Fruit fly (Drosophila melanogaster) whole organism, pupa: ENCODE data around the gene CG14234.

Experiments
- CG10348 ChIP-seq: fragments of 200-800 bp; sonication (Bioruptor generic); IDR thresholded peaks from 2 replicates; pipeline ENCODE4 v1.3.6; 2022; ENCODE audit warnings: missing biosample characterization, missing genetic modification characterization
- CG12605 ChIP-seq: fragments of 200-800 bp; sonication (Bioruptor generic); IDR thresholded peaks from 2 replicates; pipeline ENCODE4 v1.3.6; 2022; ENCODE audit warnings: missing biosample characterization, missing genetic modification characterization
- CG13204 ChIP-seq: fragments of 200-800 bp; sonication (Bioruptor generic); optimal IDR thresholded peaks from 2 replicates; lab custom pipeline; 2018; ENCODE audit warnings: missing biosample characterization, mild to moderate bottlenecking, missing genetic modification characterization, moderate library complexity
- CG14655 ChIP-seq: fragments of 200-800 bp; sonication (Bioruptor generic); optimal IDR thresholded peaks from 3 replicates; lab custom pipeline; 2017; ENCODE audit warnings: mild to moderate bottlenecking, missing biosample characterization, missing genetic modification reagents, missing genetic modification characterization
- CG15710 ChIP-seq: fragments of 200-800 bp; sonication (Bioruptor generic); optimal IDR thresholded peaks from 2 replicates; lab custom pipeline; 2018; ENCODE audit warnings: missing biosample characterization, mild to moderate bottlenecking, missing genetic modification characterization, moderate library complexity
- CG17806 ChIP-seq: fragments of 200-800 bp; sonication (Bioruptor generic); optimal IDR thresholded peaks from 2 replicates; lab custom pipeline; 2018; ENCODE audit warnings: missing biosample characterization, mild to moderate bottlenecking, missing genetic modification characterization, moderate library complexity
- CG32121 ChIP-seq: fragments of 200-800 bp; sonication (Bioruptor generic); IDR thresholded peaks from 2 replicates; pipeline ENCODE4 v1.3.6; 2022; ENCODE audit warnings: missing biosample characterization, missing genetic modification characterization
- CG34367 ChIP-seq: fragments of 200-800 bp; sonication (Bioruptor generic); optimal IDR thresholded peaks from 2 replicates; lab custom pipeline; 2018; ENCODE audit warnings: missing biosample characterization, mild to moderate bottlenecking, missing genetic modification characterization
- CG4496 ChIP-seq: fragments of 200-800 bp; sonication (Bioruptor generic); IDR thresholded peaks from 3 replicates; pipeline ENCODE4 v1.3.6; 2022; ENCODE audit warnings: missing biosample characterization, missing genetic modification characterization
- CG8159 ChIP-seq: fragments of 200-800 bp; sonication (Bioruptor generic); optimal IDR thresholded peaks from 3 replicates; lab custom pipeline; 2018; ENCODE audit warnings: missing biosample characterization, mild to moderate bottlenecking, missing genetic modification characterization, moderate library complexity
- CG8301 ChIP-seq: fragments of 200-800 bp; sonication (Bioruptor generic); optimal IDR thresholded peaks from 2 replicates; lab custom pipeline; 2018; ENCODE audit warnings: missing biosample characterization, mild to moderate bottlenecking, missing genetic modification characterization
- CG9948 ChIP-seq: fragments of 200-800 bp; sonication (Bioruptor generic); optimal IDR thresholded peaks from 2 replicates; lab custom pipeline; 2018; ENCODE audit warnings: missing biosample characterization, mild to moderate bottlenecking, missing genetic modification characterization, moderate library complexity
- D1 ChIP-seq: fragments of 200-800 bp; sonication (Bioruptor generic); optimal IDR thresholded peaks from 2 replicates; lab custom pipeline; 2018; ENCODE audit warnings: missing biosample characterization, mild to moderate bottlenecking, missing genetic modification characterization, moderate library complexity
- EcR ChIP-seq: fragments of 200-800 bp; sonication (Bioruptor generic); optimal IDR thresholded peaks from 3 replicates; lab custom pipeline; 2019; ENCODE audit warnings: missing biosample characterization, missing genetic modification characterization, mild to moderate bottlenecking, moderate library complexity, missing genetic modification reagents
- Ets98B ChIP-seq: fragments of 200-800 bp; sonication (Bioruptor generic); IDR thresholded peaks from 2 replicates; pipeline ENCODE4 v1.3.6; 2022; ENCODE audit warnings: missing biosample characterization, missing genetic modification characterization
- Pif1A ChIP-seq: fragments of 200-800 bp; sonication (Bioruptor generic); optimal IDR thresholded peaks from 3 replicates; lab custom pipeline; 2016; ENCODE audit warnings: missing biosample characterization, missing genetic modification characterization
- Pif1B ChIP-seq: fragments of 200-800 bp; sonication (Bioruptor generic); optimal IDR thresholded peaks from 3 replicates; lab custom pipeline; 2016; ENCODE audit warnings: missing biosample characterization, missing genetic modification characterization
- Snoo ChIP-seq: fragments of 200-800 bp; sonication (Bioruptor generic); optimal IDR thresholded peaks from 3 replicates; lab custom pipeline; 2017; ENCODE audit warnings: missing biosample characterization, mild to moderate bottlenecking, missing genetic modification characterization, inconsistent platforms
- fd96Ca ChIP-seq: fragments of 200-800 bp; sonication (Bioruptor generic); IDR thresholded peaks from 3 replicates; pipeline ENCODE4 v1.3.6; 2022; ENCODE audit warnings: missing biosample characterization, missing genetic modification characterization
- gl ChIP-seq: fragments of 200-800 bp; sonication (Bioruptor generic); optimal IDR thresholded peaks from 2 replicates; lab custom pipeline; 2018; ENCODE audit warnings: missing biosample characterization, mild to moderate bottlenecking, missing genetic modification characterization
- rn ChIP-seq: fragments of 200-800 bp; sonication (Bioruptor generic); IDR thresholded peaks from 2 replicates; pipeline ENCODE4 v1.3.6; 2022; ENCODE audit warnings: missing biosample characterization, missing genetic modification characterization

Gene CG14234

DNA sequence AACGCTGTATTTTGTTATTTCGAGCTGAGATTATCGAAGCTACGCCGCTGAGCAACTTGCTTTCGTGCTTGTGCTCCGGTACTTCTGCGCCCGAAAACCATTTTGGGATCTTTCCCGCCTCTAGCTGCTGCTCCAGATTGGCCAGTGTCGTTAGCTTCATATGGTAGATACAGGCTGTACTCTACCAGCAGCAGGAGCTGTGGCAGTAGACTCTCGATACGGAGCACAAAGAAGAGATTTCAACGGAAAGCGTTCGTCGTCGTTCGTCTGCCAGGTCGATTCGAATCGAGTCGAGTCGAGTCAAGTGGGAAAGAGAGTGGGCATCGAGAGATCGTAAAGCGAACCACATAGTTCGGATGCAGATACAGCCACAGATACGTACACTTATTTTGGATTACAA, 20.6 kb upstream of the CG14234 start:
- TF ChIP-seq Pif1B: no peak
- TF ChIP-seq CG8301: no peak
- TF ChIP-seq CG14655 (GFP tag; lab: Kevin White, UChicago): no peak

DNA sequence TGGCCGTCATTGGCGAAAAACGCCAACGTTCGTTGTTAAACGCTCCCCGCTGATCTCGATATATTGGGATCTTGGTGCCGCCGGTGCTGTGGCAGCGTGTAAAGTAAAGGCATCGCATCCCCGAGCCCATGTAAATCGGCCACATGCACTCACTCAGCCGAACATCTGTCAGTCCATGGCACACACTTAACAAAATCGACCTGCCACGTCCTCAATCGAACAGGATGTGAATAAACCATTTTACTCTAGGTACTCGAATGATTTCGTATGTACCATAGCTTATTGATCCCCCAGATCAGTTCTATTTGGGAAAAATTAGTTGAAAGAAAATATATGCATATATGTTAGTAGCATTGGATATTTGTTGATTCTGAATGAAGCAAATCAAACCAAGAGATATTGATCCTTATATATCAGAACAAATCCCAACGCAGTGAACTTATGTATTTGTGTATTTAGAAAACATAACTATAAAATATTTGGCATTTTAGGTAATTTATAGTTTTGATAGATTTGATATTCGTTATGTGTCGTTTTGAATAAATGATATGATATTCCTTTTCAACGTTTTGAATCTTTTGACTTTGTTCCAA, 18.9 kb upstream of the CG14234 start:
- no peak for TF ChIP-seq CG8301
- TF ChIP-seq CG13204 (GFP tag; lab: Kevin White, UChicago): no peak
- no peak for TF ChIP-seq CG4496 (GFP tag; lab: Robert Waterston, UW)
- no peak for TF ChIP-seq CG10348 (GFP tag; lab: Robert Waterston, UW)
- no peak for TF ChIP-seq Snoo (tag; lab: Kevin White, UChicago)
- no peak for TF ChIP-seq CG15710 (tag; lab: Kevin White, UChicago)
- TF ChIP-seq CG17806 (tag; lab: Kevin White, UChicago): no peak
- no peak for TF ChIP-seq CG12605 (GFP tag; lab: Robert Waterston, UW)
- TF ChIP-seq rn: no peak
- no peak for TF ChIP-seq CG34367
- no peak for TF ChIP-seq CG32121 (GFP tag; lab: Robert Waterston, UW)
- no peak for TF ChIP-seq gl
- no peak for TF ChIP-seq CG9948 (tag; lab: Kevin White, UChicago)
- no peak for TF ChIP-seq Pif1A (GFP tag; lab: Kevin White, UChicago)
- TF ChIP-seq Ets98B (GFP tag; lab: Robert Waterston, UW): no peak
- no peak for TF ChIP-seq Pif1B
- TF ChIP-seq CG14655 (GFP tag; lab: Kevin White, UChicago): no peak

DNA sequence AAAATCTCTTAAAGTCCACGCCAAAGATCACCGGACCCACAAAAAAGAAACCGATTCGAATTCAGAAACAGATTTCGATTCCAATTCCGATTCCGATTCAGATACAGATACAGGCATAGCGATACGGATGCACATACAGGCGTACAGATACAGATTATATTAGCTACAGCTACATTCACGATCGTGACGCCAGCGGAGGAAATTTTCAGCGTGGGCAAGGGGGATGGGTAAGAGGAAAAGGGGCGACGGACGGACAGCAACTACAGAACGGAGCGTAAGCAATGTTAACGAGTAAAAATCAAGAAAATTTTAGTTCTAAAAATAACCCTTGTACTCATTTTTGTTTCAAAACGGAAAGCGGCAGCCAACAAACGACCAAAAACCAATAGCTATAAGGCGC, 18.3 kb upstream of the CG14234 start:
- TF ChIP-seq Ets98B (GFP tag; lab: Robert Waterston, UW): no peak
- TF ChIP-seq CG4496 (GFP tag; lab: Robert Waterston, UW): no peak
- TF ChIP-seq Pif1B: no peak
- TF ChIP-seq Snoo (tag; lab: Kevin White, UChicago): no peak
- no peak for TF ChIP-seq CG17806 (tag; lab: Kevin White, UChicago)
- no peak for TF ChIP-seq CG32121 (GFP tag; lab: Robert Waterston, UW)
- no peak for TF ChIP-seq gl
- TF ChIP-seq CG9948 (tag; lab: Kevin White, UChicago): no peak
- TF ChIP-seq CG10348 (GFP tag; lab: Robert Waterston, UW): no peak

DNA sequence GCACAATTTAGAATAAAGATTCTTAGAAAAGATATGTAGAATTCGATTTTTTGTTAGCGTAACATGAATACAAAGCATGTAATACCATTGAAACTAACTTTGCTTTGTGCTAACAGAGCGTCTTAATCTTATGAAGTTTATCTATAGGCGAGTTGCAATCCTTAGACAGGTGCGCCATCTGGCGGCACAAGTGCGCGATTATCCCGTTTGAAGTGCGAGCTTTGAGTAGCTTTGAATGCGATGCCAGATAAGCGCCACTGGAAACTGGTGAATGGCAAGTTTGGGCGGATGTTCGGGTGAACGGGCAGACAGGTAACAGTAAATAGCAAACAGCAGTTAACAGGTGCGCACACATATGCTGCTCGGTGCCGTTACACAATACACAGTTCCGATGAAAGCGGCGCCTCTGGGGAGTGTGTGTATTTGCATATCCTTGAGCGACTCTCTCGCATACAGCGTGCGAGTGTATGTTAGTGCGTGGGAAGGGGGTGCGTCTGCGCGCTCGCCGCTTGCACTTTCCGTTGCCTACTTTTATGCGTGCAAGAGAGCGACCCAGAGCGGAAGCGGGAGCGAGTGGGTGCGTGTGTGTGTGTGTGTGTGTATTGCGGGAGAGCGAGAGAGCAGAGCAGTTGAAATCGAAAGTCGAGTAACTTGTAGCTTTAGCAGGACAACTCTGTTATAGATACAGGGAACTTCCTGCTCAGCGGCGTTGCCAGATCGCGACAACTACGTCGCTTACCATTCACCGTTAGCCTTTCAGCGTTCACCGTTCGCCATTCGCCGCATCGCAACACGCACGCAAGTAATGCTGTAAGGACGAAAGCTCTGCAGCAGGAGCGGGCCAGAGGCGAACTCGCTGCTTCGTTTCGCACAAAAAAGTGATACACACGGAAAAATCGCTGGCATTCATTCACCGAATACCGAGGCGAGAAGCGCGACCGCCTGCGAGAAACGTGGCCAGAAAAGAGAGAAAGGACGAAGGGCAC, 17.1 kb upstream of the CG14234 start, which contains the start of gene CG12531:
Gene CG12531 (plus strand): TSS at position 936 of the 986 bp plus-strand sequence.
- TF ChIP-seq CG12605 (GFP tag; lab: Robert Waterston, UW) (0 out of 2 replicates have a peak, but pooled peaks have one; percentile 27), CG17806 (tag; lab: Kevin White, UChicago) (no peak), Ets98B (GFP tag; lab: Robert Waterston, UW) (no peak)

DNA sequence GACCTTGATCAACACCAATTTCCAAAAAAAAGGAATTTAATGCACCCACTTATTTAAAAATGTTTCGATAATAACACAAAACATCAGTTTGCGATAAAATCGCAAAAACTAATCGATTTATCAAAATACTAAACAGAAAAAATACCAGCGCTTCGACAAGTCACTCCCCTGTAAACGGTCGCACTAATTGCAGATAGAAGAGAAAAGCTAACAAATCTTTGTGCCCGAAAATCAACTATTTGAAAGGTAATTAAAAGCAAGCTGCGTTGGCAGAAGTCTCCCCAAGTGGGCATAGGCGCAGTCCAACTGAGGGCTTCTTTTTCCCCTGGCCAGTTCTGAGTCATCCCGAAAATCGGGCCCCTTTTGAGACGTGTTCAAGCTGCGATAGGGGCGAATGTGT, 4.5 kb upstream of the CG14234 start, which contains the start of gene AP-1-2beta:
Gene AP-1-2beta (plus strand): TSS at position 161 of the 400 bp plus-strand sequence.
- TF ChIP-seq Ets98B (GFP tag; lab: Robert Waterston, UW) (no peak), fd96Ca (GFP tag; lab: Robert Waterston, UW) (no peak), CG15710 (tag; lab: Kevin White, UChicago) (no peak), D1 (tag; lab: Kevin White, UChicago) (no peak), EcR (GFP tag; lab: Kevin White, UChicago) (no peak), CG14655 (GFP tag; lab: Kevin White, UChicago) (no peak), CG13204 (GFP tag; lab: Kevin White, UChicago) (no peak), CG4496 (GFP tag; lab: Robert Waterston, UW) (no peak)

DNA sequence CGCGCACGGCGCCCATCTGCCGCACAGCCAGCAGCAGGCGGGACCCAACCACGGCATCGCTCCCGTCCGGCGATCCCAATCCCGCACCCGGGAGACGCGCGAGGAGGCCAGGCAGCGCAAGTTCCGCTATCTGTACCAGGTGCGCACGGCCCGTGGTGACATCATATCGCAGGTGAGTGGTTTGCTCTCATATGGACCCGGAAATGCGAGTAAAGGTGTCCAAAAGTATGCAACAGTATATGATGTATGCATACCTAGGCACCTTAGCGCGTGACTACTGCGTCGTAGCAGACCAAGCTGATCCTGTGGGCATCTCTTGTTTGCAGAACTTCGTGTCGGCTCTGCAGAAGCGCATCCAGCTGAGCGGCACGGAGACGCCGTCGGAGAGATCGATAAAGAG, 2.5 kb downstream of the CG14234 start:
- TF ChIP-seq EcR (GFP tag; lab: Kevin White, UChicago) (no peak), CG17806 (tag; lab: Kevin White, UChicago) (no peak), gl (no peak), CG14655 (GFP tag; lab: Kevin White, UChicago) (no peak)

DNA sequence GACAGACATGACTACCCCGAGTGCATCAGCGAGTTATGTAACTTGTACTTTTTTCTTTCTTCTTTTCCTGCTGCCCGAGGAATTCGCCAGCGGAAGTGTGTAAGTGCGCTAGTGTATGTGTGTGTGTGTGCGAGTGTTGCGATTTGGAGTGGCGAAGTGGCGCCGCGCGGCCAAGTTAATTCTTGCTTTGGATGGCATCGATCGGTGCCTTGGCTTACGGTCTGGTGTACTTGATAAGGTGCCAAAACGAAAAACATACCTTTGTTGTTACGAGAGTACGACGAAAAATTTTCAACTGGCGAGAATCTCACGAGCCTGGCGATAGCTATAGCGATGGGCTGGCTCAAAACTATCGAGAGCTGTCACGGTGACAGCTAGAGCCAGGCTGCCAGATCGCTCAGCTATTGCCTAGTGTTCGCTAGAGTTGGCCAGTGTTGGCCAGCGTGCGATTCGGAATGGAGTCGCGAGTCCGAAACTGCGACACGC, 8.7 kb downstream of the CG14234 start, which contains the start of the genes CG18809, COX6B, CG33932 and Rpp20:
Gene CG18809 (minus strand): TSS at position 333 of the 486 bp plus-strand sequence.
Gene COX6B (minus strand): TSS at position 333 of the 486 bp plus-strand sequence.
Gene CG33932 (plus strand): TSS at position 429 of the 486 bp plus-strand sequence.
Gene Rpp20 (plus strand): TSS at position 429 of the 486 bp plus-strand sequence.
- TF ChIP-seq CG15710 (tag; lab: Kevin White, UChicago) (peak; percentile 25), CG32121 (GFP tag; lab: Robert Waterston, UW) (no peak), Snoo (tag; lab: Kevin White, UChicago) (peak; percentile 37), Pif1A (GFP tag; lab: Kevin White, UChicago) (no peak), CG14655 (GFP tag; lab: Kevin White, UChicago) (no peak), CG13204 (GFP tag; lab: Kevin White, UChicago) (no peak), CG17806 (tag; lab: Kevin White, UChicago) (peak; percentile 11), CG12605 (GFP tag; lab: Robert Waterston, UW) (peak; percentile 38; the same call in 1 of the 2 replicates), CG8159 (tag; lab: Kevin White, UChicago) (peak; percentile 25), D1 (tag; lab: Kevin White, UChicago) (no peak), rn (no peak), EcR (GFP tag; lab: Kevin White, UChicago) (peak; percentile 22), CG10348 (GFP tag; lab: Robert Waterston, UW) (no peak), CG8301 (no peak), CG4496 (GFP tag; lab: Robert Waterston, UW) (peak; percentile 21; the same call in 1 of the 3 replicates), Ets98B (GFP tag; lab: Robert Waterston, UW) (peak; percentile 46; the same call in 1 of the 2 replicates), CG9948 (tag; lab: Kevin White, UChicago) (no peak), fd96Ca (GFP tag; lab: Robert Waterston, UW) (peak; percentile 68), CG34367 (no peak), Pif1B (no peak), gl (peak; percentile 7)
